Fruit fly (Drosophila melanogaster) whole organism, embryonic: ENCODE measurements around the gene CG14024.
A peak's percentile ranks its signal among the peaks of the same experiment; 100 is the strongest.

Experiments
- Bgb ChIP-seq: fragments of 200-800 bp; sonication (Bioruptor generic); IDR thresholded peaks from 2 replicates; pipeline ENCODE4 v1.3.6; 2022; ENCODE audit warnings: missing biosample characterization, missing genetic modification characterization; ENCODE audit not compliant: partially characterized antibody
- CG12236 ChIP-seq: fragments of 200-800 bp; sonication (Bioruptor generic); optimal IDR thresholded peaks from 2 replicates; lab custom pipeline; 2016; ENCODE audit warnings: missing biosample characterization, missing genetic modification characterization
- CG12769 ChIP-seq: fragments of 200-800 bp; sonication (Bioruptor generic); optimal IDR thresholded peaks from 2 replicates; lab custom pipeline; 2019; ENCODE audit warnings: missing biosample characterization, mild to moderate bottlenecking, missing genetic modification characterization, moderate library complexity
- CG13287 ChIP-seq: fragments of 200-800 bp; sonication (Bioruptor generic); IDR thresholded peaks from 2 replicates; pipeline ENCODE4 v1.3.6; 2022; ENCODE audit warnings: missing biosample characterization, missing genetic modification characterization; ENCODE audit not compliant: partially characterized antibody
- CG13894 ChIP-seq: fragments of 200-800 bp; sonication (Bioruptor generic); optimal IDR thresholded peaks from 3 replicates; lab custom pipeline; 2018; ENCODE audit warnings: missing biosample characterization, mild to moderate bottlenecking, missing genetic modification characterization, moderate library complexity
- CG14441 ChIP-seq: fragments of 200-800 bp; sonication (Bioruptor generic); IDR thresholded peaks from 2 replicates; pipeline ENCODE4 v1.3.6; 2022; ENCODE audit warnings: missing biosample characterization, missing genetic modification characterization
- CG15479 ChIP-seq: fragments of 200-800 bp; sonication (Bioruptor generic); optimal IDR thresholded peaks from 3 replicates; lab custom pipeline; 2019; ENCODE audit warnings: missing biosample characterization, mild to moderate bottlenecking, missing genetic modification characterization, moderate library complexity
- CG15514 ChIP-seq: fragments of 200-800 bp; sonication (Bioruptor generic); optimal IDR thresholded peaks from 3 replicates; lab custom pipeline; 2017; ENCODE audit warnings: missing biosample characterization, missing genetic modification characterization, mild to moderate bottlenecking, moderate library complexity, missing genetic modification reagents
- CG17328 ChIP-seq: fragments of 200-800 bp; sonication (Bioruptor generic); IDR thresholded peaks from 2 replicates; pipeline ENCODE4 v1.3.6; 2022; ENCODE audit warnings: missing biosample characterization, missing genetic modification characterization
- CG17361 ChIP-seq: fragments of 200-800 bp; sonication (Bioruptor generic); IDR thresholded peaks from 3 replicates; pipeline ENCODE4 v1.3.6; 2022; ENCODE audit warnings: missing biosample characterization, missing genetic modification characterization
- CG17385 ChIP-seq: fragments of 200-800 bp; sonication (Bioruptor generic); optimal IDR thresholded peaks from 3 replicates; lab custom pipeline; 2018; ENCODE audit warnings: missing biosample characterization, mild to moderate bottlenecking, missing genetic modification characterization
- CG1832 ChIP-seq: fragments of 200-800 bp; sonication (Bioruptor generic); optimal IDR thresholded peaks from 2 replicates; lab custom pipeline; 2017; ENCODE audit warnings: missing biosample characterization, mild to moderate bottlenecking, missing genetic modification characterization, inconsistent platforms
- CG18599 ChIP-seq: fragments of 200-800 bp; sonication (Bioruptor generic); optimal IDR thresholded peaks from 3 replicates; lab custom pipeline; 2017; ENCODE audit warnings: missing biosample characterization, missing genetic modification characterization, mild to moderate bottlenecking, moderate library complexity, missing genetic modification reagents
- CG2712 ChIP-seq: fragments of 200-800 bp; optimal IDR thresholded peaks from 3 replicates; lab custom pipeline; 2019; ENCODE audit warnings: missing biosample characterization, mild to moderate bottlenecking, missing genetic modification characterization, moderate library complexity
- CG30020 ChIP-seq: fragments of 200-800 bp; optimal IDR thresholded peaks from 2 replicates; lab custom pipeline; 2019; ENCODE audit warnings: missing biosample characterization, mild to moderate bottlenecking, missing genetic modification characterization, moderate library complexity
- CG34376 ChIP-seq: fragments of 200-800 bp; sonication (Bioruptor generic); optimal IDR thresholded peaks from 2 replicates; lab custom pipeline; 2018; ENCODE audit warnings: missing biosample characterization, mild to moderate bottlenecking, missing genetic modification characterization
- CG43689 ChIP-seq: fragments of 200-800 bp; sonication (Bioruptor generic); IDR thresholded peaks from 2 replicates; pipeline ENCODE4 v1.3.6; 2022; ENCODE audit warnings: missing biosample characterization, missing genetic modification characterization
- CG5180 ChIP-seq: fragments of 200-800 bp; sonication (Bioruptor generic); optimal IDR thresholded peaks from 3 replicates; lab custom pipeline; 2017; ENCODE audit warnings: missing biosample characterization, missing genetic modification characterization, mild to moderate bottlenecking, moderate library complexity, missing genetic modification reagents
- CG6254 ChIP-seq: fragments of 200-800 bp; sonication (Bioruptor generic); optimal IDR thresholded peaks from 3 replicates; lab custom pipeline; 2017; ENCODE audit warnings: mild to moderate bottlenecking, missing biosample characterization, missing genetic modification reagents, missing genetic modification characterization
- CG6689 ChIP-seq: fragments of 200-800 bp; sonication (Bioruptor generic); IDR thresholded peaks from 2 replicates; pipeline ENCODE4 v1.3.6; 2022; ENCODE audit warnings: missing biosample characterization, missing genetic modification characterization
- CG7357 ChIP-seq: fragments of 200-800 bp; sonication (Bioruptor generic); IDR thresholded peaks from 3 replicates; pipeline ENCODE4 v1.3.6; 2022; ENCODE audit warnings: missing biosample characterization, missing genetic modification characterization
- CG8388 ChIP-seq: fragments of 200-800 bp; sonication (Bioruptor generic); optimal IDR thresholded peaks from 2 replicates; lab custom pipeline; 2019; ENCODE audit warnings: missing biosample characterization, mild to moderate bottlenecking, missing genetic modification characterization, moderate library complexity
- CG8478 ChIP-seq: fragments of >200 bp; optimal IDR thresholded peaks from 2 replicates; lab custom pipeline; 2018
- CG9876 ChIP-seq: fragments of 200-800 bp; sonication (Bioruptor generic); optimal IDR thresholded peaks from 2 replicates; lab custom pipeline; 2016; ENCODE audit warnings: missing biosample characterization, missing genetic modification characterization
- CTCF ChIP-seq: fragments of 200-800 bp; sonication (Bioruptor generic); optimal IDR thresholded peaks from 2 replicates; lab custom pipeline; 2017; ENCODE audit warnings: missing biosample characterization, mild to moderate bottlenecking, missing genetic modification characterization, moderate library complexity
- D19A ChIP-seq: fragments of 200-800 bp; optimal IDR thresholded peaks from 3 replicates; lab custom pipeline; 2019; ENCODE audit warnings: missing biosample characterization, mild to moderate bottlenecking, missing genetic modification characterization, moderate library complexity
- Dbx ChIP-seq: fragments of 200-800 bp; sonication (Bioruptor generic); IDR thresholded peaks from 3 replicates; pipeline ENCODE4 v1.3.6; 2022; ENCODE audit warnings: missing biosample characterization, missing genetic modification characterization
- Deaf1 ChIP-seq: fragments of 200-800 bp; optimal IDR thresholded peaks from 3 replicates; lab custom pipeline; 2019; ENCODE audit warnings: missing biosample characterization, mild to moderate bottlenecking, missing genetic modification characterization, moderate library complexity
- HHEX ChIP-seq: fragments of 200-800 bp; sonication (Bioruptor generic); optimal IDR thresholded peaks from 3 replicates; lab custom pipeline; 2017; ENCODE audit warnings: missing biosample characterization, mild to moderate bottlenecking, missing genetic modification characterization, missing genetic modification reagents
- Hr78 ChIP-seq, 2 experiments: fragments of 200-800 bp in 1 of 2; fragments of >200 bp in 1 of 2; sonication (Bioruptor generic) in 1 of 2; optimal IDR thresholded peaks; 2 replicates each; lab custom pipeline; 2017 to 2019; ENCODE audit warnings: missing biosample characterization in 2 of 2, missing genetic modification characterization in 2 of 2, mild to moderate bottlenecking in 1 of 2, moderate library complexity in 1 of 2
- Kr ChIP-seq: fragments of 200-800 bp; sonication (Bioruptor generic); optimal IDR thresholded peaks from 2 replicates; lab custom pipeline; 2017; ENCODE audit warnings: missing biosample characterization, mild to moderate bottlenecking, missing genetic modification characterization
- Med ChIP-seq: fragments of 200-800 bp; sonication (Bioruptor generic); peaks from one replicate; lab custom pipeline; 2016; ENCODE audit warnings: missing biosample characterization, missing genetic modification characterization, mild to moderate bottlenecking, inconsistent platforms, moderate library complexity
- amos ChIP-seq: fragments of 200-800 bp; sonication (Bioruptor generic); IDR thresholded peaks from 2 replicates; pipeline ENCODE4 v1.3.6; 2022; ENCODE audit warnings: missing biosample characterization, missing genetic modification characterization; ENCODE audit not compliant: partially characterized antibody
- aop ChIP-seq: fragments of 200-800 bp; sonication (Bioruptor generic); IDR thresholded peaks from 2 replicates; pipeline ENCODE4 v1.3.6; 2022; ENCODE audit warnings: missing biosample characterization, missing genetic modification characterization
- cg ChIP-seq: fragments of 200-800 bp; sonication (Bioruptor generic); optimal IDR thresholded peaks from 3 replicates; lab custom pipeline; 2019; ENCODE audit warnings: missing biosample characterization, mild to moderate bottlenecking, missing genetic modification characterization, moderate library complexity
- cwo ChIP-seq: fragments of 200-800 bp; sonication (Bioruptor generic); optimal IDR thresholded peaks from 3 replicates; lab custom pipeline; 2017; ENCODE audit warnings: missing biosample characterization, missing genetic modification characterization, mild to moderate bottlenecking, moderate library complexity, missing genetic modification reagents
- exex ChIP-seq: fragments of 200-800 bp; sonication (Bioruptor generic); optimal IDR thresholded peaks from 4 replicates; lab custom pipeline; 2018; ENCODE audit warnings: missing biosample characterization, mild to moderate bottlenecking, missing genetic modification characterization, moderate library complexity
- eyg ChIP-seq: fragments of 200-800 bp; sonication (Bioruptor generic); optimal IDR thresholded peaks from 3 replicates; lab custom pipeline; 2016; ENCODE audit warnings: missing biosample characterization, missing genetic modification characterization
- gsb-n ChIP-seq: fragments of 200-800 bp; sonication (Bioruptor generic); optimal IDR thresholded peaks from 3 replicates; lab custom pipeline; 2018; ENCODE audit warnings: missing biosample characterization, mild to moderate bottlenecking, missing genetic modification characterization
- lola ChIP-seq, 3 experiments: fragments of >200 bp in 2 of 3; fragments of 200-800 bp in 1 of 3; sonication (Bioruptor generic) in 1 of 3; optimal IDR thresholded peaks; 2 replicates each; lab custom pipeline; 2017 to 2019; ENCODE audit warnings: missing biosample characterization in 3 of 3, missing genetic modification characterization in 3 of 3, mild to moderate bottlenecking in 1 of 3, moderate library complexity in 1 of 3
- mld ChIP-seq: fragments of 200-800 bp; sonication (Bioruptor generic); IDR thresholded peaks from 3 replicates; pipeline ENCODE4 v1.3.6; 2022; ENCODE audit warnings: missing biosample characterization, missing genetic modification characterization; ENCODE audit not compliant: partially characterized antibody
- pita ChIP-seq: fragments of 200-800 bp; sonication (Bioruptor generic); optimal IDR thresholded peaks from 2 replicates; lab custom pipeline; 2017; ENCODE audit warnings: missing biosample characterization, mild to moderate bottlenecking, missing genetic modification characterization
- ranshi ChIP-seq: fragments of 200-800 bp; sonication (Bioruptor generic); IDR thresholded peaks from 2 replicates; pipeline ENCODE4 v1.3.6; 2022; ENCODE audit warnings: missing biosample characterization, missing genetic modification characterization
- row ChIP-seq: fragments of 200-800 bp; sonication (Bioruptor generic); IDR thresholded peaks from 3 replicates; pipeline ENCODE4 v1.3.6; 2022; ENCODE audit warnings: missing biosample characterization, missing genetic modification characterization
- sens ChIP-seq: fragments of 200-800 bp; sonication (Bioruptor generic); peaks from one replicate; lab custom pipeline; 2016; ENCODE audit warnings: missing biosample characterization, missing genetic modification characterization
- seq ChIP-seq: fragments of 200-800 bp; sonication (Bioruptor generic); IDR thresholded peaks from 2 replicates; pipeline ENCODE4 v1.3.6; 2022; ENCODE audit warnings: missing biosample characterization, missing genetic modification characterization
- shn ChIP-seq: fragments of 200-800 bp; sonication (Bioruptor generic); optimal IDR thresholded peaks from 3 replicates; lab custom pipeline; 2016; ENCODE audit warnings: missing biosample characterization, missing genetic modification characterization
- sqz ChIP-seq: fragments of 200-800 bp; sonication (Bioruptor generic); optimal IDR thresholded peaks from 3 replicates; lab custom pipeline; 2018; ENCODE audit warnings: missing biosample characterization, mild to moderate bottlenecking, missing genetic modification characterization
- tx ChIP-seq: fragments of 200-800 bp; sonication (Bioruptor generic); optimal IDR thresholded peaks from 2 replicates; lab custom pipeline; 2016; ENCODE audit warnings: missing biosample characterization, missing genetic modification characterization
- zen ChIP-seq: fragments of 200-800 bp; sonication (Bioruptor generic); optimal IDR thresholded peaks from 3 replicates; lab custom pipeline; 2018; ENCODE audit warnings: missing biosample characterization, mild to moderate bottlenecking, missing genetic modification characterization, moderate library complexity
- zfh1 ChIP-seq: fragments of 200-800 bp; sonication (Bioruptor generic); IDR thresholded peaks from 3 replicates; pipeline ENCODE4 v1.3.6; 2022; ENCODE audit warnings: missing biosample characterization, missing genetic modification characterization

CG14024 gene

dm6 chr2L:5300237-5300668 lies 14.4 kb downstream of the CG14024 start (continued):
- TF ChIP-seq CG1832, result peak; percentile 40
- peak; percentile 4 for TF ChIP-seq HHEX
- 0 out of 2 replicates have a peak, but pooled peaks have one; percentile 10 for TF ChIP-seq Bgb (GFP tag; lab: Robert Waterston, UW)
- TF ChIP-seq sqz, result peak; percentile 31
- TF ChIP-seq CG15514, result no peak
- TF ChIP-seq lola (GFP tag; optimal IDR thresholded peaks at IDR 0.05; lab: Kevin White, UChicago), result no peak
- TF ChIP-seq Deaf1, result peak; percentile 1
- no peak for TF ChIP-seq ranshi
- peak; percentile 87 for TF ChIP-seq CG5180 (GFP tag; lab: Kevin White, UChicago)
- peak; percentile 48 for TF ChIP-seq cg
- TF ChIP-seq CG6689 (GFP tag; lab: Robert Waterston, UW), result 0 out of 2 replicates have a peak, but pooled peaks have one; percentile 36
- TF ChIP-seq CG6254, result no peak
- no peak for TF ChIP-seq CG2712
- peak; percentile 75 for TF ChIP-seq CG8388 (GFP tag; lab: Kevin White, UChicago)
- peak; percentile 8 for TF ChIP-seq CG12769 (tag; lab: Kevin White, UChicago)

- TF ChIP-seq zen (tag; lab: Kevin White, UChicago) (no peak), CG14441 (no peak), amos (GFP tag; lab: Robert Waterston, UW) (no peak), D19A (tag; lab: Kevin White, UChicago) (no peak), row (no peak), sens (GFP tag; lab: Kevin White, UChicago) (peak; percentile 20), Med (GFP tag; lab: Kevin White, UChicago) (peak; percentile 47), CG13287 (GFP tag; lab: Robert Waterston, UW) (no peak), Hr78 (GFP tag; optimal IDR thresholded peaks at IDR 0.05; lab: Kevin White, UChicago) (peak in 1 of 2 experiments; percentile 54), exex (tag; lab: Kevin White, UChicago) (peak; percentile 76), CG7357 (GFP tag; lab: Robert Waterston, UW) (no peak), CG9876 (GFP tag; lab: Kevin White, UChicago) (no peak), CG13894 (tag; lab: Kevin White, UChicago) (no peak), CG30020 (tag; lab: Kevin White, UChicago) (no peak), seq (GFP tag; lab: Robert Waterston, UW) (no peak), mld (GFP tag; lab: Robert Waterston, UW) (no peak), CG12236 (GFP tag; lab: Kevin White, UChicago) (no peak), aop (no peak), cwo (GFP tag; lab: Kevin White, UChicago) (no peak), CG8388 (GFP tag; lab: Kevin White, UChicago) (no peak), eyg (GFP tag; lab: Kevin White, UChicago) (no peak), Kr (GFP tag; lab: Kevin White, UChicago) (no peak), zfh1 (no peak), tx (GFP tag; lab: Kevin White, UChicago) (no peak), CG15479 (GFP tag; lab: Kevin White, UChicago) (no peak), CG17385 (no peak), CG17328 (no peak), gsb-n (tag; lab: Kevin White, UChicago) (no peak), CG17361 (GFP tag; lab: Robert Waterston, UW) (0 out of 3 replicates have a peak, but pooled peaks have one; percentile 2), CG34376 (peak; percentile 38), CG43689 (GFP tag; lab: Robert Waterston, UW) (no peak), CG18599 (GFP tag; lab: Kevin White, UChicago) (no peak), CTCF (no peak), shn (GFP tag; lab: Kevin White, UChicago) (no peak), pita (no peak), Dbx (GFP tag; lab: Robert Waterston, UW) (no peak), CG8478 (lab: Kevin White, UChicago) (no peak), CG15514 (no peak)
Observed at dm6 chr2L:5299628-5299986, 15.1 kb downstream of the CG14024 start.
